Fruit fly (Drosophila melanogaster): ENCODE data around the gene CG15337.

dm6 chrX:8165608-8166007 is 5.8 kb downstream of the CG15337 start, which contains the start of gene Or7a:
- no peak for TF ChIP-seq h (optimal IDR thresholded peaks at IDR 0.05)
- TF ChIP-seq Myc (optimal IDR thresholded peaks at IDR 0.05), result no peak
- TF ChIP-seq Sin3A (optimal IDR thresholded peaks at IDR 0.05), result no peak
- TF ChIP-seq psq (optimal IDR thresholded peaks at IDR 0.05), result no peak
- TF ChIP-seq insv (optimal IDR thresholded peaks at IDR 0.05), result no peak
- TF ChIP-seq ttk (optimal IDR thresholded peaks at IDR 0.05), result no peak
